Fruit fly (Drosophila melanogaster): ENCODE results near the gene Chc.
A peak's percentile ranks its signal among the peaks of the same experiment; 100 is the strongest.

Chc gene

dm6 chrX:15860479-15860878 lies 25.2 kb upstream of the Chc start (continued):
- TF ChIP-seq Kr (GFP tag; optimal IDR thresholded peaks at IDR 0.05) = no peak
- no peak for TF ChIP-seq lov (optimal IDR thresholded peaks at IDR 0.05)
- TF ChIP-seq lov (GFP tag; IDR thresholded peaks at IDR 0.05) = no peak
- TF ChIP-seq HLH4C (GFP tag; IDR thresholded peaks at IDR 0.05; ENCODE audit: partially characterized antibody) = peak; percentile 15; the same call in 1 of the 3 replicates
- TF ChIP-seq grau (tag; optimal IDR thresholded peaks at IDR 0.05) = peak; percentile 3
- peak; percentile 79; the same call in 1 of the 2 replicates for TF ChIP-seq CG42726 (GFP tag; IDR thresholded peaks at IDR 0.05; ENCODE audit: partially characterized antibody)
- peak; percentile 7 for TF ChIP-seq CrebB (tag; optimal IDR thresholded peaks at IDR 0.05)
- TF ChIP-seq chm (GFP tag; IDR thresholded peaks at IDR 0.05) = 0 out of 2 replicates have a peak, but pooled peaks have one; percentile 62
- TF ChIP-seq YL-1 (GFP tag; optimal IDR thresholded peaks at IDR 0.05) = peak; percentile 95
- TF ChIP-seq btn (GFP tag; optimal IDR thresholded peaks at IDR 0.05) = no peak
- peak; percentile 2 for TF ChIP-seq Max (GFP tag; optimal IDR thresholded peaks at IDR 0.05)
- TF ChIP-seq CG32767 (GFP tag; IDR thresholded peaks at IDR 0.05) = peak; percentile 85
- TF ChIP-seq sqz (GFP tag; optimal IDR thresholded peaks at IDR 0.05) = peak; percentile 99
- no peak for TF ChIP-seq CG9817 (tag; optimal IDR thresholded peaks at IDR 0.05)
- no peak for TF ChIP-seq CG12236 (GFP tag; optimal IDR thresholded peaks at IDR 0.05)
- peak; percentile 6; the same call in 1 of the 3 replicates for TF ChIP-seq CG34224 (GFP tag; IDR thresholded peaks at IDR 0.05; ENCODE audit: partially characterized antibody)
- peak; percentile 44 for TF ChIP-seq sug (tag; optimal IDR thresholded peaks at IDR 0.05)
- peak; percentile 33 for TF ChIP-seq nmo (GFP tag; optimal IDR thresholded peaks at IDR 0.05)
- peak; percentile 49 for TF ChIP-seq kah (GFP tag; optimal IDR thresholded peaks at IDR 0.05)
- TF ChIP-seq jigr1 (GFP tag; IDR thresholded peaks at IDR 0.05) = no peak
- TF ChIP-seq CG13775 (GFP tag; optimal IDR thresholded peaks at IDR 0.05) = no peak
- no peak for TF ChIP-seq CG14860 (GFP tag; IDR thresholded peaks at IDR 0.05; ENCODE audit: partially characterized antibody)
- no peak for TF ChIP-seq ERR (GFP tag; optimal IDR thresholded peaks at IDR 0.05)
- TF ChIP-seq CG10543 (GFP tag; optimal IDR thresholded peaks at IDR 0.05) = peak; percentile 57
- TF ChIP-seq CG7786 (GFP tag; optimal IDR thresholded peaks at IDR 0.05) = no peak
- TF ChIP-seq klu (GFP tag; IDR thresholded peaks at IDR 0.05) = no peak
- no peak for TF ChIP-seq CG10209 (GFP tag; optimal IDR thresholded peaks at IDR 0.05)
- no peak for TF ChIP-seq ara (GFP tag; IDR thresholded peaks at IDR 0.05)
- peak; percentile 2 to 28 for TF ChIP-seq bsh (GFP tag; optimal IDR thresholded peaks at IDR 0.05)
- TF ChIP-seq CG2116 (GFP tag; optimal IDR thresholded peaks at IDR 0.05) = no peak
- peak; percentile 19; the same call in 1 of the 3 replicates for TF ChIP-seq knrl (GFP tag; IDR thresholded peaks at IDR 0.05; ENCODE audit: partially characterized antibody)
- TF ChIP-seq ci (GFP tag; IDR thresholded peaks at IDR 0.05) = peak; percentile 61; the same call in 2 of the 3 replicates
- TF ChIP-seq corto (GFP tag; optimal IDR thresholded peaks at IDR 0.05) = no peak
- TF ChIP-seq bbx (GFP tag; IDR thresholded peaks at IDR 0.05; ENCODE audit: partially characterized antibody) = peak; percentile 31; the same call in 1 of the 2 replicates
- TF ChIP-seq CG10431 (GFP tag; optimal IDR thresholded peaks at IDR 0.05) = peak; percentile 28
- TF ChIP-seq CG16813 (GFP tag; IDR thresholded peaks at IDR 0.05; ENCODE audit: partially characterized antibody) = 0 out of 3 replicates have a peak, but pooled peaks have one; percentile 14
- TF ChIP-seq unc-4 (GFP tag; IDR thresholded peaks at IDR 0.05; ENCODE audit: partially characterized antibody) = no peak
- TF ChIP-seq zfh1 (GFP tag; IDR thresholded peaks at IDR 0.05) = 0 out of 3 replicates have a peak, but pooled peaks have one; percentile 31
- peak; percentile 37; the same call in 1 of the 2 replicates for TF ChIP-seq Dref (GFP tag; IDR thresholded peaks at IDR 0.05)
- TF ChIP-seq CoRest (tag; optimal IDR thresholded peaks at IDR 0.05) = peak; percentile 16
- peak; percentile 47 for TF ChIP-seq CHES-1-like (GFP tag; optimal IDR thresholded peaks at IDR 0.05)
- TF ChIP-seq CG1792 (GFP tag; optimal IDR thresholded peaks at IDR 0.05) = no peak
- peak; percentile 31; the same call in 1 of the 2 replicates for TF ChIP-seq CG3847 (GFP tag; IDR thresholded peaks at IDR 0.05)
- TF ChIP-seq CG16863 (GFP tag; optimal IDR thresholded peaks at IDR 0.05) = no peak
- peak; percentile 54; the same call in 1 of the 2 replicates for TF ChIP-seq sob (GFP tag; IDR thresholded peaks at IDR 0.05)
- TF ChIP-seq MTF-1 (GFP tag; optimal IDR thresholded peaks at IDR 0.05; ENCODE audit: borderline replicate concordance) = peak; percentile 81
- no peak for TF ChIP-seq seq (GFP tag; IDR thresholded peaks at IDR 0.05)
- peak; percentile 44; the same call in 1 of the 3 replicates for TF ChIP-seq Opbp (GFP tag; IDR thresholded peaks at IDR 0.05; ENCODE audit: partially characterized antibody)
- no peak for TF ChIP-seq CG12942 (GFP tag; optimal IDR thresholded peaks at IDR 0.05)

All from whole organism, embryonic.